Worm (Caenorhabditis elegans) whole organism, midembryonic: ENCODE measurements around the gene T14B1.1.
"Not testable (repeated sequence)": the region's sequence is repeated elsewhere in the genome, so short reads cannot be mapped to it uniquely, and the experiment has no call there.

ENCODE experiments used
- flt-1 ChIP-seq: fragments of 200-800 bp; sonication (Bioruptor generic); IDR thresholded peaks from 2 replicates; pipeline ENCODE4 v1.3.6; 2022; ENCODE audit warnings: missing genetic modification characterization, missing compliant biosample characterization
- tab-1 ChIP-seq: fragments of 200-800 bp; sonication (Bioruptor generic); IDR thresholded peaks from 2 replicates; pipeline ENCODE4 v1.3.6; 2022; ENCODE audit warnings: missing genetic modification characterization, missing compliant biosample characterization
- ztf-23 ChIP-seq: fragments of 200-800 bp; sonication (Bioruptor generic); IDR thresholded peaks from 2 replicates; pipeline ENCODE4 v1.3.6; 2022; ENCODE audit warnings: missing genetic modification reagents, missing genetic modification characterization, missing compliant biosample characterization

DNA sequence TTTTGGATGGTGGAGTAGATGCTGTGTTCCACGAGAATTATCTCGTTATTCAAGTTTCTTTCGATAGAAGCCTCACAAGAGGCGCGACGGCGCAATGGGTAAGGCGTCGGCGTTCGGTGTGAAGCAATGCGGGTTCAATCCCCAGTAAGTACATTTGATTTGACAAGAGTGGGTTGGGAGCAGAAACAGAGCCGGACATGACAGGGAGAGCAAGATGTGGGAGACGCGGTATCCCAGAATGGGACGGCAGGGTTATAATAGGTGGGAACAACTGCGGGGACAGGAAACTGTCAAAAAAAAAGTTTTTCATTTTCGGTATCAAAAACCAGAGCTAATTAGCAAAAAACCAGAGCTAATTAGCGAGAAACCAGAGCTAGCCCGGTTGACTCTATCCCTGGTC is 41.4 kb downstream of the T14B1.1 start:
- not testable (repeated sequence) for TF ChIP-seq flt-1, ztf-23 (GFP tag; lab: Robert Waterston, UW)
- 0 out of 2 replicates have a peak, but pooled peaks have one; percentile 27 for TF ChIP-seq tab-1 (GFP tag; lab: Robert Waterston, UW)
